Worm (Caenorhabditis elegans): ENCODE measurements around the gene srw-109.
A peak's percentile ranks its signal among the peaks of the same experiment; 100 is the strongest.

DNA sequence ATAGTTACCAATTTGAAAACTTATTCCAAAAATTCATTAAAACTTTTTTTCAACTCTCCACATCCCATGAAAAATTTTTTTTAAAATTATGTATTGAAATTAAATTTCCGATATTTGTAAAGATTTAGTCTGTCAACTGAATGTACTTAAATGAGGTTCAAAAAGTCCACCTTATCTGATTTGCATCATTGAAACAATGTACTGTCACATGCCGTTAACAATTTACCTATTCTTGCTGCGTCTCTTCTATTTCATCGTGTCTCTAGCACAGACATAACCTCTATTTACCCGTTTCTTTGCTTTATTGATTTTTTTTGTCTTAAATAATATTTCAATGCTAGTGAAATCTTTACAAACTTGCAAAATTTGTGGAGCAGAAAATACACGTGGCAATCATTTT lies 1.5 kb upstream of the srw-109 start, which contains the start of gene nhr-90:
- TF ChIP-seq R02D3.7 (tag; optimal IDR thresholded peaks at IDR 0.05) (no peak), mdl-1 (tag; optimal IDR thresholded peaks at IDR 0.05) (no peak), pqm-1 (tag; optimal IDR thresholded peaks at IDR 0.05) (peak; percentile 31), egl-27 (tag; optimal IDR thresholded peaks at IDR 0.05) (no peak), nhr-237 (tag; optimal IDR thresholded peaks at IDR 0.05) (no peak)

All from whole organism, L3 larva.